In genomic region chr2L:9906641-9907040, dm6 we compare ENCODE assay signal across 1 fruit fly cellular context.
TF ChIP-seq lines count a peak whose summit lies in the region.

No protein-coding gene starts in this region.

TF ChIP-seq in whole organism, prepupa, 60 proteins besides CTCF, POLR2A, EP300 and RAD21 (continued from another document):
- TF ChIP-seq dsx (GFP tag; optimal IDR thresholded peaks at IDR 0.05; lab: Kevin White, UChicago; ENCODE audit: poor library complexity, severe bottlenecking) (peak; percentile 6), CG6792 (GFP tag; optimal IDR thresholded peaks at IDR 0.05; lab: Kevin White, UChicago) (no peak), lz (GFP tag; optimal IDR thresholded peaks at IDR 0.05; lab: Kevin White, UChicago) (no peak), Blimp-1 (GFP tag; optimal IDR thresholded peaks at IDR 0.05; lab: Kevin White, UChicago) (no peak), CG10669 (GFP tag; optimal IDR thresholded peaks at IDR 0.05; lab: Kevin White, UChicago) (peak; percentile 32), svp (GFP tag; lab: Kevin White, UChicago) (no peak), CG10631 (GFP tag; optimal IDR thresholded peaks at IDR 0.05; lab: Kevin White, UChicago) (peak; percentile 18), CG31627 (GFP tag; optimal IDR thresholded peaks at IDR 0.05; lab: Kevin White, UChicago) (no peak), CG15336 (GFP tag; IDR thresholded peaks at IDR 0.05; lab: Robert Waterston, UW) (peak; percentile 50; the same call in 1 of the 2 replicates), Met (GFP tag; optimal IDR thresholded peaks at IDR 0.05; lab: Kevin White, UChicago) (no peak), Lpt (GFP tag; optimal IDR thresholded peaks at IDR 0.05; lab: Kevin White, UChicago) (no peak), OdsH (GFP tag; optimal IDR thresholded peaks at IDR 0.05; lab: Kevin White, UChicago) (no peak), acj6 (GFP tag; optimal IDR thresholded peaks at IDR 0.05; lab: Kevin White, UChicago) (no peak), CG32006 (GFP tag; optimal IDR thresholded peaks at IDR 0.05; lab: Kevin White, UChicago) (no peak), CG34406 (GFP tag; optimal IDR thresholded peaks at IDR 0.05; lab: Kevin White, UChicago) (no peak), Gug (GFP tag; IDR thresholded peaks at IDR 0.05; lab: Robert Waterston, UW) (peak; percentile 69), CG8632 (GFP tag; optimal IDR thresholded peaks at IDR 0.05; lab: Kevin White, UChicago) (no peak), CG11902 (GFP tag; optimal IDR thresholded peaks at IDR 0.05; lab: Kevin White, UChicago) (no peak), Sox102F (GFP tag; optimal IDR thresholded peaks at IDR 0.05; lab: Kevin White, UChicago) (no peak)
TF ChIP-seq in whole organism, prepupa: peak in this region for 17.
